Worm (Caenorhabditis elegans) whole organism, L3 larva: ENCODE data around the gene T24E12.3.
"Not testable (repeated sequence)": the region's sequence is repeated elsewhere in the genome, so short reads cannot be mapped to it uniquely, and the experiment has no call there.

ENCODE experiments used
- R02D3.7 ChIP-seq: fragments of 150-350 bp; optimal IDR thresholded peaks from 2 replicates; lab custom pipeline; 2014; ENCODE audit warnings: missing biosample characterization, missing genetic modification characterization
- ama-1 ChIP-seq: fragments of 150-350 bp; optimal IDR thresholded peaks from 2 replicates; lab custom pipeline; 2018
- ceh-16 ChIP-seq: sonication (generic microtip); optimal IDR thresholded peaks from 2 replicates; lab custom pipeline; 2017; ENCODE audit warnings: missing biosample characterization, missing genetic modification characterization
- ceh-28 ChIP-seq: fragments of 150-350 bp; optimal IDR thresholded peaks from 2 replicates; lab custom pipeline; 2014; ENCODE audit warnings: missing biosample characterization, missing genetic modification reagents, missing genetic modification characterization
- ceh-9 ChIP-seq: sonication (generic microtip); optimal IDR thresholded peaks from 2 replicates; lab custom pipeline; 2018; ENCODE audit warnings: missing biosample characterization, missing genetic modification characterization
- daf-12 ChIP-seq: fragments of 150-350 bp; optimal IDR thresholded peaks from 2 replicates; lab custom pipeline; 2014; ENCODE audit warnings: missing biosample characterization, missing genetic modification reagents, missing genetic modification characterization
- egl-27 ChIP-seq: sonication (generic microtip); optimal IDR thresholded peaks from 4 replicates; lab custom pipeline; 2017; ENCODE audit warnings: missing biosample characterization, missing genetic modification reagents, missing genetic modification characterization
- egl-5 ChIP-seq: fragments of 150-350 bp; optimal IDR thresholded peaks from 2 replicates; lab custom pipeline; 2017; ENCODE audit warnings: missing biosample characterization, missing genetic modification reagents, missing genetic modification characterization, inconsistent platforms
- elt-2 ChIP-seq: sonication (generic microtip); optimal IDR thresholded peaks from 2 replicates; lab custom pipeline; 2016; ENCODE audit warnings: missing genetic modification reagents, mild to moderate bottlenecking, missing genetic modification characterization, missing compliant biosample characterization
- eor-1 ChIP-seq, 2 experiments: fragments of 150-350 bp; optimal IDR thresholded peaks; 2 replicates each; lab custom pipeline; 2014 to 2018; ENCODE audit warnings: missing biosample characterization in 2 of 2, missing genetic modification characterization in 2 of 2
- fkh-10 ChIP-seq: sonication (generic microtip); optimal IDR thresholded peaks from 2 replicates; lab custom pipeline; 2017; ENCODE audit warnings: missing biosample characterization, missing genetic modification reagents, missing genetic modification characterization
- fkh-2 ChIP-seq: fragments of 150-350 bp; optimal IDR thresholded peaks from 2 replicates; lab custom pipeline; 2014; ENCODE audit warnings: missing biosample characterization, missing genetic modification reagents, missing genetic modification characterization
- fos-1 ChIP-seq: fragments of 150-350 bp; optimal IDR thresholded peaks from 2 replicates; lab custom pipeline; 2014; ENCODE audit warnings: missing biosample characterization, missing genetic modification characterization
- hmg-11 ChIP-seq: sonication (generic microtip); optimal IDR thresholded peaks from 2 replicates; lab custom pipeline; 2016; ENCODE audit warnings: missing genetic modification characterization, missing compliant biosample characterization
- jun-1 ChIP-seq: fragments of 150-350 bp; optimal IDR thresholded peaks from 2 replicates; lab custom pipeline; 2014; ENCODE audit warnings: missing biosample characterization, missing genetic modification reagents, missing genetic modification characterization
- lin-15B ChIP-seq: fragments of 150-350 bp; optimal IDR thresholded peaks from 2 replicates; lab custom pipeline; 2014; ENCODE audit warnings: missing biosample characterization, missing genetic modification characterization
- mdl-1 ChIP-seq: fragments of 150-350 bp; optimal IDR thresholded peaks from 2 replicates; lab custom pipeline; 2014; ENCODE audit warnings: missing biosample characterization, missing genetic modification characterization
- nfya-1 ChIP-seq: sonication (generic microtip); optimal IDR thresholded peaks from 2 replicates; lab custom pipeline; 2017; ENCODE audit warnings: missing genetic modification characterization, mild to moderate bottlenecking, missing compliant biosample characterization, antibody characterized with exemption, moderate library complexity; ENCODE audit not compliant: insufficient read depth
- nhr-12 ChIP-seq: fragments of 150-350 bp; optimal IDR thresholded peaks from 2 replicates; lab custom pipeline; 2014; ENCODE audit warnings: missing biosample characterization, missing genetic modification characterization
- nhr-23 ChIP-seq: fragments of 150-350 bp; optimal IDR thresholded peaks from 2 replicates; lab custom pipeline; 2014; ENCODE audit warnings: missing biosample characterization, missing genetic modification reagents, missing genetic modification characterization
- nhr-237 ChIP-seq: fragments of 150-350 bp; optimal IDR thresholded peaks from 2 replicates; lab custom pipeline; 2014; ENCODE audit warnings: missing biosample characterization, missing genetic modification characterization
- nhr-25 ChIP-seq: sonication (generic microtip); optimal IDR thresholded peaks from 2 replicates; lab custom pipeline; 2017; ENCODE audit warnings: missing biosample characterization, missing genetic modification characterization
- nhr-43 ChIP-seq: sonication (generic microtip); optimal IDR thresholded peaks from 2 replicates; lab custom pipeline; 2016; ENCODE audit warnings: mild to moderate bottlenecking, missing genetic modification characterization, missing compliant biosample characterization; ENCODE audit not compliant: poor library complexity, severe bottlenecking
- nhr-67 ChIP-seq: fragments of 150-350 bp; optimal IDR thresholded peaks from 2 replicates; lab custom pipeline; 2014; ENCODE audit warnings: missing biosample characterization, missing genetic modification characterization
- nhr-76 ChIP-seq: fragments of 150-350 bp; sonication (generic microtip); optimal IDR thresholded peaks from 5 replicates; lab custom pipeline; 2014; ENCODE audit warnings: missing biosample characterization, missing genetic modification characterization
- nhr-77 ChIP-seq: fragments of 150-350 bp; optimal IDR thresholded peaks from 2 replicates; lab custom pipeline; 2014; ENCODE audit warnings: missing biosample characterization, missing genetic modification characterization
- pha-4 ChIP-seq: fragments of 150-350 bp; optimal IDR thresholded peaks from 2 replicates; lab custom pipeline; 2014; ENCODE audit warnings: missing biosample characterization, missing genetic modification reagents, missing genetic modification characterization
- pqm-1 ChIP-seq: fragments of 150-350 bp; optimal IDR thresholded peaks from 2 replicates; lab custom pipeline; 2017; ENCODE audit warnings: missing biosample characterization, missing genetic modification characterization, inconsistent platforms
- skn-1 ChIP-seq: fragments of 150-350 bp; optimal IDR thresholded peaks from 2 replicates; lab custom pipeline; 2014; ENCODE audit warnings: missing biosample characterization, missing genetic modification characterization
- snpc-4 ChIP-seq: fragments of 150-350 bp; optimal IDR thresholded peaks from 2 replicates; lab custom pipeline; 2014; ENCODE audit warnings: missing biosample characterization, missing genetic modification characterization
- tbx-2 ChIP-seq: sonication (generic microtip); optimal IDR thresholded peaks from 2 replicates; lab custom pipeline; 2016; ENCODE audit warnings: mild to moderate bottlenecking, missing genetic modification characterization, missing compliant biosample characterization
- unc-62 ChIP-seq: fragments of 150-350 bp; sonication (generic microtip); optimal IDR thresholded peaks from 4 replicates; lab custom pipeline; 2014; ENCODE audit warnings: missing biosample characterization, missing genetic modification reagents, missing genetic modification characterization
- zag-1 ChIP-seq: fragments of 150-350 bp; optimal IDR thresholded peaks from 2 replicates; lab custom pipeline; 2014; ENCODE audit warnings: missing biosample characterization, missing genetic modification characterization
- ztf-4 ChIP-seq: fragments of 150-350 bp; optimal IDR thresholded peaks from 2 replicates; lab custom pipeline; 2014; ENCODE audit warnings: missing biosample characterization, missing genetic modification characterization

Gene T24E12.3

DNA sequence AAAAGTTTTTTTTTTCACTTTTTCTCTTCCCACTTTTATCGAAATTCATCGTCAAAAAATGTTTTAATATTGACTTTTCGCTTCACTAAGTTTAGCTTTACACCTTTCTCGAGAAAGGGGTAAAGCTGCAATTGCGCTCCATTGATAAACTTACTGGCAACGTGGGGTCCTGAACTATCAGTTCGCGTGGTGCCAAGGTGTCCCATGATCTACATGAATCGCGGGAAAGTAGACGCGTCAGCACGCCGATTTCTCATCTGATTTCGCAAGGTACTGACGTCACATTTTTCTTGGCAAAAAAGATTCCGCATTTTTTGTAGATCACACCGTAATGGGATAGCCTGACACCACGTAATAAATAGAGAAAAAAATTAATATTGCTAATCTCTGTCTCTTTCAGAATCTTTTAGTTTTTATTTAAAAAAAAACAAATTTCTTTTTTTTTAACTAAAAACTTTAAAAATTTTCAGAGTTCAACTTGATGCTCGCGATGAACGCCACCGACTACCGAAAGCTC, 36.1 kb downstream of the T24E12.3 start, which contains the start of gene lido-15:
lido-15 (plus strand) TSS at position 467 of the 517 bp plus-strand sequence.
- TF ChIP-seq tbx-2 (no peak), pha-4 (peak; percentile 48)

DNA sequence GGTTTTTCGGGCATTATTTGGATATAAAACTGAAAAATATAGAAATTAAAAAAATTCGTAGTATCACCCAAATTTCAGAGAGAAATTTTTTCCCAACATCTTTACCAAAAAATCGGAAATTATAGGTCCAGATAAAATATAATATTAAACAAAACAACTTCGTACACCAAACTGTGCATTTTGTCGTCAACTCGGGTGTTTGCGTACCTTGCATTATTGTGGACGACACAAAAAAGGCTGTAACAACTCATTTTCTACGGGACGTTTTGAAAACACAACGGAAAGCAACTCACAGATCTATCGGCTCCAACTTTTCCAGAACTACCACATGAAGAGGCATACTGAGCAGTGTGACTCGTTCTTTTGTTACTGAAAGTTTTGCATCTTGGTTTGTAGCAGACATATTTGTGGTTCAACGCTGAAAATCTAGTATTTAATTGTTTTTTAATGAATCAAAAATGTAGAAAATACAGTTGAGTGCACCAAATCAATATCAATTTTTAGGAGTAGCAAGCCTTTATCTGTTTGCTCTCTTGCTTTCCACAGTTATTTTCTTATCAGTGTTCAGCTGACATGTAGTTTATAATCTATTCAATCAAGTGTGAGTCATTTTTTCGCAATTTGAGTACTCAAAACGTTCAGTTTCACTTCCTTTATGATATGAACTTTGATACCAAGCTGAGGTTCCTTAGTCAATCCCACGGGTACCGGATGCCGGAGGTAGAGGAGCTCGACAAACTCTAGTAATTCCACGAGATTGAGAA, 39.8 kb downstream of the T24E12.3 start:
- TF ChIP-seq zag-1 (tag; lab: Kevin White, UChicago), result no peak
- peak; percentile 93 for TF ChIP-seq elt-2 (tag; lab: Kevin White, UChicago)
- TF ChIP-seq hmg-11 (tag; lab: Kevin White, UChicago), result peak; percentile 5
- TF ChIP-seq snpc-4 (tag; lab: Kevin White, UChicago), result no peak
- TF ChIP-seq ztf-4, result no peak
- TF ChIP-seq pqm-1 (tag; lab: Kevin White, UChicago), result peak; percentile 80
- TF ChIP-seq daf-12 (tag; lab: Kevin White, UChicago), result no peak
- peak; percentile 83 for TF ChIP-seq jun-1 (tag; lab: Kevin White, UChicago)
- TF ChIP-seq nhr-77, result no peak
- TF ChIP-seq fkh-2, result no peak
- no peak for TF ChIP-seq ama-1 (lab: Kevin White, UChicago)
- TF ChIP-seq nhr-67, result no peak
- no peak for TF ChIP-seq nhr-12
- TF ChIP-seq nfya-1 (tag; lab: Kevin White, UChicago), result no peak
- TF ChIP-seq fos-1 (tag; lab: Kevin White, UChicago), result no peak
- no peak for TF ChIP-seq nhr-76 (tag; lab: Kevin White, UChicago)
- peak; percentile 6 for TF ChIP-seq pha-4
- TF ChIP-seq egl-27, result no peak
- no peak for TF ChIP-seq R02D3.7 (tag; lab: Kevin White, UChicago)
- no peak for TF ChIP-seq skn-1 (tag; lab: Kevin White, UChicago)
- no peak for TF ChIP-seq eor-1 (tag; optimal IDR thresholded peaks at IDR 0.05; lab: Kevin White, UChicago)
- TF ChIP-seq ceh-16 (tag; lab: Kevin White, UChicago), result no peak
- TF ChIP-seq unc-62 (GFP tag; lab: Kevin White, UChicago), result no peak

DNA sequence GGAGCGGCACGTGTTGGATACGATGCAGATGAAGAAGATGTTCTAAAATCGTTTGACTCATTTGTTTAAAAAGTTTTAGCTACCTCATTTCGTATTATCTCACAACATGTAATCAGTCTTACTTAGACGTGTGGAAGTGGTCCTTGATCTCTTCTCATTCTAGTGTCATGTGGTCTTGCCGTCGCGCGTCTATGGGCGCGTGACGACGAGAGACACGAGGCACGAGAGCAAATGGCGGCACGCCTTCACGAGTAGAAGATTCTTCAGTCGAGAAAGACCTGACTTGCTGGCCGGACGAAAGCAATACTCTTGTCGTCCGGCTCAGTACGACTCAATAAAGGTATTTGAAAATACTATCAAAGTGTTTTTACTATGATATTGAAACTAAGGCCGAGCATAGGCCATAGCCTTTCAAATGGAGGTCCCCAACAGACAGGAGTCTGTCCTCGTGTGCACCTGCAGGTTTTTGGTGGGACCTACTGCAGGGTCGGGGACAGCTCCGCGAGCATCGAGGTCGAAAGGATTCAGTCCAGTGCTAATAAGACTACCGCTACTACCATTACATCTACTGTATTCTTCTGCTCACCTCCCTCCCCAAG, 40.5 kb downstream of the T24E12.3 start, which contains the start of gene fbxa-24:
fbxa-24 (plus strand) TSS at position 276 of the 599 bp plus-strand sequence.
- not testable (repeated sequence) for TF ChIP-seq ceh-28; nhr-237 (tag; lab: Kevin White, UChicago); nhr-43

DNA sequence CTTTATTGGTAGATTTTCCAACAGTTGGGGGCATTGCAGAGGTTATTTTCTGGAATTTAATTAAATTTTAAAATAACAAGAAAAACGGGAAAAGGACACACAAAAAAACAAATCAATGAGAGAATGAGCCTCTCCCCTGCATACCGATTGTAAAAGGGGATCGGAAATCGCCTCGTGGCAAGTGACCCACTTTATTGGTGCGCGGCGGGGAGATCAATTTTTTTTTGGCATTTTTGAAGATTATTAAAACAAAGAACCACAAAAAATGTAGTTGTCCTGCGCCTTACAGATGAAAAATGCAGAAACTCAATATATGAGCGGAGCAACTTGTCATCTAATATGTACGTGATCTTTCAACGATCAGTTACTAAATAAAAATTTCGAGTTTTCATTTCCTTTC, 45.4 kb downstream of the T24E12.3 start, which contains the start of gene F54D10.7:
F54D10.7 (minus strand) TSS at position 49 of the 400 bp plus-strand sequence.
- TF ChIP-seq nhr-23 (tag; lab: Kevin White, UChicago), result no peak
- no peak for TF ChIP-seq unc-62 (GFP tag; lab: Kevin White, UChicago)
- no peak for TF ChIP-seq nfya-1 (tag; lab: Kevin White, UChicago)
- TF ChIP-seq egl-5 (tag; lab: Kevin White, UChicago), result no peak
- TF ChIP-seq eor-1 (tag; optimal IDR thresholded peaks at IDR 0.05; lab: Kevin White, UChicago), result no peak
- no peak for TF ChIP-seq fkh-10
- TF ChIP-seq fos-1 (tag; lab: Kevin White, UChicago), result no peak
- no peak for TF ChIP-seq ceh-28
- TF ChIP-seq jun-1 (tag; lab: Kevin White, UChicago), result no peak
- no peak for TF ChIP-seq snpc-4 (tag; lab: Kevin White, UChicago)
- no peak for TF ChIP-seq ceh-9 (tag; lab: Kevin White, UChicago)
- TF ChIP-seq nhr-25 (tag; lab: Kevin White, UChicago), result no peak
- TF ChIP-seq nhr-76 (tag; lab: Kevin White, UChicago), result no peak
- TF ChIP-seq pha-4, result no peak
- TF ChIP-seq ztf-4, result no peak
- TF ChIP-seq ama-1 (lab: Kevin White, UChicago), result no peak
- TF ChIP-seq nhr-67, result no peak
- no peak for TF ChIP-seq mdl-1 (tag; lab: Kevin White, UChicago)
- TF ChIP-seq nhr-77, result no peak
- TF ChIP-seq lin-15B (tag; lab: Kevin White, UChicago), result no peak
